Worm (Caenorhabditis elegans) whole organism, midembryonic: Measurements from ENCODE around the gene nas-15.

ENCODE experiments used
- T22C8.4 ChIP-seq: fragments of 200-800 bp; sonication (Bioruptor generic); IDR thresholded peaks from 2 replicates; pipeline ENCODE4 v1.3.6; 2022; ENCODE audit warnings: missing genetic modification characterization, missing compliant biosample characterization
- cog-1 ChIP-seq: sonication (generic microtip); optimal IDR thresholded peaks from 2 replicates; lab custom pipeline; 2016; ENCODE audit warnings: missing genetic modification characterization, missing compliant biosample characterization
- flt-1 ChIP-seq: fragments of 200-800 bp; sonication (Bioruptor generic); IDR thresholded peaks from 2 replicates; pipeline ENCODE4 v1.3.6; 2022; ENCODE audit warnings: missing genetic modification characterization, missing compliant biosample characterization
- klf-2 ChIP-seq: fragments of 200-800 bp; sonication (Bioruptor generic); conservative IDR thresholded peaks from 2 replicates; pipeline ENCODE4 v1.3.6; 2022; ENCODE audit warnings: missing genetic modification reagents, missing genetic modification characterization, missing compliant biosample characterization
- med-1 ChIP-seq: sonication (generic microtip); optimal IDR thresholded peaks from 2 replicates; lab custom pipeline; 2017; ENCODE audit warnings: missing genetic modification characterization, mild to moderate bottlenecking, missing compliant biosample characterization, antibody characterized with exemption, missing genetic modification reagents; ENCODE audit not compliant: insufficient read depth
- tab-1 ChIP-seq: fragments of 200-800 bp; sonication (Bioruptor generic); IDR thresholded peaks from 2 replicates; pipeline ENCODE4 v1.3.6; 2022; ENCODE audit warnings: missing genetic modification characterization, missing compliant biosample characterization
- ztf-29 ChIP-seq: fragments of 200-800 bp; sonication (Bioruptor generic); IDR thresholded peaks from 2 replicates; pipeline ENCODE4 v1.3.6; 2022; ENCODE audit warnings: missing genetic modification reagents, missing genetic modification characterization, missing compliant biosample characterization

DNA sequence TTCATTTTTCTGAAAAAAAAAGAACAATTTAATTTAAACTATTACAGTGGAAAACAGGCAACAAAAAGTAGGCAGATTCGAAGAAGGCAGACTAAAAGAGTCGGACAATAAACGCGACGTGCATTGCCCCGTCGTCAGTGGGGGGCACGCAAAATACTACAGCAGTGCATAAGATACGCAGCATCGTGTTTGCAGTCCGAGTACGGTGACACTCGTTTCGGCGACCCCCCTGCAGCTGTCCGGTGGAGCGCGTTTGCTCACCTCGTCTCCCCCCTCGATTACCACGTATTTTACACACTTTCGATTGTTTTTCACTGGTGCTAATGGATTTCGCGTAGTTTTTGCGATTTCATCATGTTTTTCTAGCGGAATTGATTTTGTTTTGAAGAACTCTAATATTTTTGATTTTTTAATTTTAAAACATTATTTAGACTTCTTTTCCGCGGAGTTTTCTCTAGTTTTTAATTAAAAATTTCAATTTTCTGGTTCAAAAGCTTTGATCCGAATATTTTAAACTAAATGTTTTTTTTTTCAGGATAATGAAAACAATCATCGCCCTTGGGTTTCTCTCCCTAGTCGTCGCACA is 9.4 kb upstream of the nas-15 start, which contains the start of the genes trap-2 and ile-2:
- TF ChIP-seq med-1 (GFP tag; lab: Kevin White, UChicago) = no peak
- no peak for TF ChIP-seq ztf-29 (GFP tag; lab: Robert Waterston, UW)
- peak; percentile 71 for TF ChIP-seq tab-1 (GFP tag; lab: Robert Waterston, UW)
- peak; percentile 80 for TF ChIP-seq flt-1 (GFP tag; lab: Robert Waterston, UW)
- peak; percentile 92 for TF ChIP-seq cog-1 (tag; lab: Kevin White, UChicago)
- no peak for TF ChIP-seq T22C8.4 (GFP tag; lab: Robert Waterston, UW)
- TF ChIP-seq klf-2 = no peak
